Fruit fly (Drosophila melanogaster) S2 (cell line): ENCODE measurements around the gene ntc.

Source experiments
- CG8478 ChIP-seq: fragments of >200 bp; optimal IDR thresholded peaks from 2 replicates; lab custom pipeline; 2018
- CTCF ChIP-seq, 2 experiments: fragments of >200 bp; optimal IDR thresholded peaks; 2 replicates each; lab custom pipeline; 2018

ntc gene

dm6 chr3L:3825884-3826283 is 19.6 kb upstream of the ntc start:
- TF ChIP-seq CG8478 (lab: Kevin White, UChicago) (no peak), CTCF (optimal IDR thresholded peaks at IDR 0.05; lab: Kevin White, UChicago) (no peak)

- TF ChIP-seq CG8478 (lab: Kevin White, UChicago) (no peak), CTCF (optimal IDR thresholded peaks at IDR 0.05; lab: Kevin White, UChicago) (no peak)
These were observed 19.2 kb upstream of the ntc start for dm6 chr3L:3825485-3825813.

dm6 chr3L:3824790-3825484 is 18.7 kb upstream of the ntc start, which contains the start of gene Rdh:
TSS of gene Rdh (plus strand) at chr3L:3825449.
- TF ChIP-seq CTCF (optimal IDR thresholded peaks at IDR 0.05; lab: Kevin White, UChicago) (no peak), CG8478 (lab: Kevin White, UChicago) (no peak)

dm6 chr3L:3818566-3819325 is 12.5 kb upstream of the ntc start, which contains the start of gene enc:
TSS of gene enc (plus strand) at chr3L:3818679.
- TF ChIP-seq CTCF (optimal IDR thresholded peaks at IDR 0.05; lab: Kevin White, UChicago) (peak in 1 of 2 experiments; percentile 20), CG8478 (lab: Kevin White, UChicago) (no peak)

- TF ChIP-seq CG8478 (lab: Kevin White, UChicago): no peak
- no peak for TF ChIP-seq CTCF (optimal IDR thresholded peaks at IDR 0.05; lab: Kevin White, UChicago)
These were observed 10.7 kb upstream of the ntc start for dm6 chr3L:3816772-3817483.

dm6 chr3L:3816254-3816653 is 10.0 kb upstream of the ntc start, which contains the start of gene Acp63F:
TSS of gene Acp63F (minus strand) at chr3L:3816354.
- TF ChIP-seq CTCF (optimal IDR thresholded peaks at IDR 0.05; lab: Kevin White, UChicago) (no peak), CG8478 (lab: Kevin White, UChicago) (no peak)

- TF ChIP-seq CG8478 (lab: Kevin White, UChicago) (no peak), CTCF (optimal IDR thresholded peaks at IDR 0.05; lab: Kevin White, UChicago) (peak; percentile 27 to 35)
These were observed 8.0 kb upstream of the ntc start, which contains the start of gene Scsalpha1 for dm6 chr3L:3814010-3814833. TSS of gene Scsalpha1 (plus strand) at chr3L:3814211.

- TF ChIP-seq CG8478 (lab: Kevin White, UChicago): no peak
- TF ChIP-seq CTCF (optimal IDR thresholded peaks at IDR 0.05; lab: Kevin White, UChicago): no peak
These were observed 4.8 kb upstream of the ntc start, which contains the start of the genes CG32263 and PIG-B for dm6 chr3L:3811089-3811488. TSS of gene CG32263 (minus strand) at chr3L:3811114. TSS of gene PIG-B (plus strand) at chr3L:3811263.

- TF ChIP-seq CG8478 (lab: Kevin White, UChicago) (no peak), CTCF (optimal IDR thresholded peaks at IDR 0.05; lab: Kevin White, UChicago) (no peak)
These were observed 3.7 kb upstream of the ntc start, which contains the start of gene CG32262 for dm6 chr3L:3809943-3810342. TSS of gene CG32262 (minus strand) at chr3L:3810196.

- TF ChIP-seq CG8478 (lab: Kevin White, UChicago) (no peak), CTCF (optimal IDR thresholded peaks at IDR 0.05; lab: Kevin White, UChicago) (no peak)
These were observed 3.6 kb downstream of the ntc start for dm6 chr3L:3802677-3803076.

- TF ChIP-seq CTCF (optimal IDR thresholded peaks at IDR 0.05; lab: Kevin White, UChicago) (no peak), CG8478 (lab: Kevin White, UChicago) (no peak)
These were observed 4.4 kb downstream of the ntc start for dm6 chr3L:3801813-3802212.

- TF ChIP-seq CG8478 (lab: Kevin White, UChicago): no peak
- no peak for TF ChIP-seq CTCF (optimal IDR thresholded peaks at IDR 0.05; lab: Kevin White, UChicago)
These were observed 4.9 kb downstream of the ntc start for dm6 chr3L:3801343-3801742.

- no peak for TF ChIP-seq CG8478 (lab: Kevin White, UChicago)
- no peak for TF ChIP-seq CTCF (optimal IDR thresholded peaks at IDR 0.05; lab: Kevin White, UChicago)
These were observed 6.5 kb downstream of the ntc start for dm6 chr3L:3799766-3800165.

- TF ChIP-seq CG8478 (lab: Kevin White, UChicago) (no peak), CTCF (optimal IDR thresholded peaks at IDR 0.05; lab: Kevin White, UChicago) (no peak)
These were observed 7.8 kb downstream of the ntc start for dm6 chr3L:3798488-3798887.
